Worm (Caenorhabditis elegans) whole organism, L4 larva: ENCODE data around the gene dot-1.5.

Experiments used
- F10B5.3 ChIP-seq: sonication (generic microtip); optimal IDR thresholded peaks from 2 replicates; lab custom pipeline; 2016; ENCODE audit warnings: mild to moderate bottlenecking, missing genetic modification characterization, missing compliant biosample characterization
- F26F4.8 ChIP-seq: fragments of 200-800 bp; sonication (Bioruptor generic); conservative IDR thresholded peaks from 2 replicates; pipeline ENCODE4 v1.3.6; 2022; ENCODE audit warnings: missing genetic modification characterization, missing compliant biosample characterization
- F44E2.7 ChIP-seq: fragments of 200-800 bp; sonication (Bioruptor generic); IDR thresholded peaks from 2 replicates; pipeline ENCODE4 v2.1.2; 2022; ENCODE audit warnings: missing genetic modification characterization, missing compliant biosample characterization
- F49E8.2 ChIP-seq: sonication (generic microtip); optimal IDR thresholded peaks from 2 replicates; lab custom pipeline; 2016; ENCODE audit warnings: missing compliant biosample characterization, mild to moderate bottlenecking, missing genetic modification characterization, borderline replicate concordance
- T20F7.1 ChIP-seq: fragments of 200-800 bp; sonication (Bioruptor generic); optimal IDR thresholded peaks from 2 replicates; lab custom pipeline; 2018; ENCODE audit warnings: mild to moderate bottlenecking, missing genetic modification characterization, missing compliant biosample characterization
- T26A8.4 ChIP-seq: fragments of 200-800 bp; sonication (Bioruptor generic); IDR thresholded peaks from 2 replicates; pipeline ENCODE4 v1.3.6; 2022; ENCODE audit warnings: missing genetic modification characterization, missing compliant biosample characterization
- Y105C5A.15 ChIP-seq: fragments of 200-800 bp; sonication (Bioruptor generic); IDR thresholded peaks from 2 replicates; pipeline ENCODE4 v1.3.6; 2022; ENCODE audit warnings: missing genetic modification characterization, missing compliant biosample characterization
- ZK337.2 ChIP-seq: fragments of 200-800 bp; sonication (Bioruptor generic); IDR thresholded peaks from 2 replicates; pipeline ENCODE4 v1.3.6; 2022; ENCODE audit warnings: missing genetic modification reagents, missing genetic modification characterization, missing compliant biosample characterization
- aha-1 ChIP-seq: fragments of 150-350 bp; peaks from one replicate; lab custom pipeline; 2014; ENCODE audit warnings: missing biosample characterization, missing genetic modification characterization
- aly-2 ChIP-seq: sonication (generic microtip); optimal IDR thresholded peaks from 2 replicates; lab custom pipeline; 2018; ENCODE audit warnings: missing biosample characterization, missing genetic modification characterization
- arid-1 ChIP-seq: fragments of 200-800 bp; sonication (Bioruptor generic); conservative IDR thresholded peaks from 2 replicates; pipeline ENCODE4 v1.3.6; 2022; ENCODE audit warnings: missing genetic modification reagents, missing genetic modification characterization, missing compliant biosample characterization
- attf-4 ChIP-seq: sonication (generic microtip); optimal IDR thresholded peaks from 3 replicates; lab custom pipeline; 2017; ENCODE audit warnings: missing biosample characterization, missing genetic modification characterization
- ceh-20 ChIP-seq: fragments of 200-800 bp; sonication (Bioruptor generic); IDR thresholded peaks from 2 replicates; pipeline ENCODE4 v1.3.6; 2022; ENCODE audit warnings: missing genetic modification reagents, missing genetic modification characterization, missing compliant biosample characterization
- ceh-32 ChIP-seq: sonication (generic microtip); optimal IDR thresholded peaks from 2 replicates; lab custom pipeline; 2016; ENCODE audit warnings: mild to moderate bottlenecking, missing genetic modification characterization, missing compliant biosample characterization; ENCODE audit not compliant: poor library complexity
- ces-1 ChIP-seq: fragments of 150-350 bp; sonication (generic microtip); optimal IDR thresholded peaks from 4 replicates; lab custom pipeline; 2014; ENCODE audit warnings: missing biosample characterization, missing genetic modification reagents, missing genetic modification characterization
- daf-12 ChIP-seq: fragments of 150-350 bp; optimal IDR thresholded peaks from 2 replicates; lab custom pipeline; 2014; ENCODE audit warnings: missing biosample characterization, missing genetic modification reagents, missing genetic modification characterization
- daf-16 ChIP-seq, 3 experiments: sonication (generic microtip); optimal IDR thresholded peaks; 2 replicates each; lab custom pipeline; 2016 to 2017; ENCODE audit warnings: missing genetic modification characterization in 3 of 3, missing genetic modification reagents in 3 of 3, mild to moderate bottlenecking in 2 of 3, missing compliant biosample characterization in 2 of 3, missing biosample characterization in 1 of 3, moderate library complexity in 1 of 3
- daf-19 ChIP-seq: fragments of 200-800 bp; sonication (Bioruptor generic); conservative IDR thresholded peaks from 2 replicates; pipeline ENCODE4 v1.3.6; 2022; ENCODE audit warnings: missing genetic modification characterization, missing compliant biosample characterization
- daf-8 ChIP-seq: fragments of 200-800 bp; sonication (Bioruptor generic); IDR thresholded peaks from 2 replicates; pipeline ENCODE4 v1.3.6; 2022; ENCODE audit warnings: missing genetic modification characterization, missing compliant biosample characterization
- dpl-1 ChIP-seq: fragments of 150-350 bp; optimal IDR thresholded peaks from 2 replicates; lab custom pipeline; 2014; ENCODE audit warnings: missing biosample characterization, missing genetic modification reagents, missing genetic modification characterization
- duxl-1 ChIP-seq: sonication (generic microtip); optimal IDR thresholded peaks from 2 replicates; lab custom pipeline; 2016; ENCODE audit warnings: mild to moderate bottlenecking, missing genetic modification characterization, moderate library complexity, missing compliant biosample characterization; ENCODE audit not compliant: poor library complexity
- hif-1 ChIP-seq, 2 experiments: sonication (generic microtip); optimal IDR thresholded peaks; 2 replicates each; lab custom pipeline; 2016 to 2017; ENCODE audit warnings: missing compliant biosample characterization in 2 of 2, missing genetic modification characterization in 2 of 2, missing genetic modification reagents in 2 of 2, missing genotype in 2 of 2, mild to moderate bottlenecking in 1 of 2
- hlh-30 ChIP-seq: sonication (generic microtip); optimal IDR thresholded peaks from 2 replicates; lab custom pipeline; 2017; ENCODE audit warnings: antibody characterized with exemption, mild to moderate bottlenecking, missing genetic modification characterization, missing compliant biosample characterization; ENCODE audit not compliant: insufficient read depth
- hmg-1.1 ChIP-seq: fragments of 200-800 bp; sonication (Bioruptor generic); IDR thresholded peaks from 2 replicates; pipeline ENCODE4 v1.3.6; 2022; ENCODE audit warnings: missing genetic modification reagents, missing genetic modification characterization, missing compliant biosample characterization
- lin-1 ChIP-seq: fragments of 200-800 bp; sonication (Bioruptor generic); IDR thresholded peaks from 2 replicates; pipeline ENCODE4 v1.3.6; 2022; ENCODE audit warnings: missing genetic modification reagents, missing genetic modification characterization, missing compliant biosample characterization
- lin-13 ChIP-seq: fragments of 150-350 bp; optimal IDR thresholded peaks from 2 replicates; lab custom pipeline; 2014; ENCODE audit warnings: missing biosample characterization, missing genetic modification reagents, missing genetic modification characterization
- lin-38 ChIP-seq: fragments of 200-800 bp; sonication (Bioruptor generic); IDR thresholded peaks from 2 replicates; pipeline ENCODE4 v1.3.6; 2022; ENCODE audit warnings: missing genetic modification reagents, missing genetic modification characterization, missing compliant biosample characterization
- lin-39 ChIP-seq: fragments of 150-350 bp; optimal IDR thresholded peaks from 2 replicates; lab custom pipeline; 2014; ENCODE audit warnings: missing biosample characterization, missing genetic modification reagents, missing genetic modification characterization
- mdl-1 ChIP-seq, 2 experiments: fragments of 150-350 bp in 1 of 2; sonication (generic microtip) in 1 of 2; optimal IDR thresholded peaks; 2 replicates each; lab custom pipeline; 2014 to 2017; ENCODE audit warnings: missing biosample characterization in 2 of 2, missing genetic modification characterization in 2 of 2
- mxl-3 ChIP-seq: fragments of 200-800 bp; sonication (Bioruptor generic); optimal IDR thresholded peaks from 2 replicates; lab custom pipeline; 2018; ENCODE audit warnings: mild to moderate bottlenecking, missing genetic modification characterization, missing compliant biosample characterization
- nhr-237 ChIP-seq: sonication (generic microtip); optimal IDR thresholded peaks from 2 replicates; lab custom pipeline; 2017; ENCODE audit warnings: missing biosample characterization, missing genetic modification characterization
- nhr-28 ChIP-seq: fragments of 150-350 bp; optimal IDR thresholded peaks from 2 replicates; lab custom pipeline; 2014; ENCODE audit warnings: missing biosample characterization, missing genetic modification characterization
- nhr-6 ChIP-seq: fragments of 150-350 bp; optimal IDR thresholded peaks from 2 replicates; lab custom pipeline; 2014; ENCODE audit warnings: missing biosample characterization, missing genetic modification characterization
- nhr-77 ChIP-seq: fragments of 150-350 bp; optimal IDR thresholded peaks from 2 replicates; lab custom pipeline; 2014; ENCODE audit warnings: missing biosample characterization, missing genetic modification characterization
- pha-4 ChIP-seq, 2 experiments: fragments of 150-350 bp in 1 of 2; fragments of 200-800 bp in 1 of 2; sonication (Bioruptor generic) in 1 of 2; IDR thresholded peaks in 1 of 2; optimal IDR thresholded peaks in 1 of 2; 2 replicates each; pipeline versions ENCODE4 v1.3.6 to Lab custom; 2014 to 2022; ENCODE audit warnings: missing genetic modification characterization in 2 of 2, missing genetic modification reagents in 2 of 2, missing biosample characterization in 1 of 2, missing compliant biosample characterization in 1 of 2
- rbr-2 ChIP-seq: sonication (generic microtip); optimal IDR thresholded peaks from 2 replicates; lab custom pipeline; 2016; ENCODE audit warnings: missing genotype, missing genetic modification characterization, missing compliant biosample characterization
- set-16 ChIP-seq: fragments of 200-800 bp; sonication (Bioruptor generic); IDR thresholded peaks from 2 replicates; pipeline ENCODE4 v1.3.6; 2022; ENCODE audit warnings: missing genetic modification reagents, missing genetic modification characterization, missing compliant biosample characterization
- spr-1 ChIP-seq: sonication (generic microtip); optimal IDR thresholded peaks from 2 replicates; lab custom pipeline; 2016; ENCODE audit warnings: mild to moderate bottlenecking, missing genetic modification characterization, missing compliant biosample characterization
- tra-1 ChIP-seq: fragments of 200-800 bp; sonication (Bioruptor generic); IDR thresholded peaks from 2 replicates; pipeline ENCODE4 v1.3.6; 2022; ENCODE audit warnings: missing genetic modification reagents, missing genetic modification characterization, missing compliant biosample characterization
- unc-39 ChIP-seq: sonication (generic microtip); optimal IDR thresholded peaks from 2 replicates; lab custom pipeline; 2017; ENCODE audit warnings: missing biosample characterization, missing genetic modification characterization
- unc-62 ChIP-seq, 3 experiments: fragments of 150-350 bp in 1 of 3; sonication (generic microtip); optimal IDR thresholded peaks in 2 of 3; peaks in 1 of 3; 1 replicate in 1 of 3; 2 replicates in 2 of 3; lab custom pipeline; 2014 to 2017; ENCODE audit warnings: missing biosample characterization in 3 of 3, missing genetic modification characterization in 3 of 3, missing genetic modification reagents in 3 of 3, missing genotype in 1 of 3
- vab-7 ChIP-seq: fragments of 200-800 bp; sonication (Bioruptor generic); IDR thresholded peaks from 2 replicates; pipeline ENCODE4 v1.3.6; 2022; ENCODE audit warnings: missing genetic modification reagents, missing genetic modification characterization, missing compliant biosample characterization
- ztf-7 ChIP-seq: fragments of 150-350 bp; optimal IDR thresholded peaks from 2 replicates; lab custom pipeline; 2014; ENCODE audit warnings: missing biosample characterization, missing genetic modification characterization

dot-1.5 gene

ce11 chrX:1962273-1962672, 45.0 kb downstream of the dot-1.5 start, which contains the start of gene F52D2.7:
Gene F52D2.7 (plus strand): TSS chrX:1962573.
- TF ChIP-seq F10B5.3 (tag; lab: Kevin White, UChicago) (no peak), Y105C5A.15 (no peak), tra-1 (GFP tag; lab: Robert Waterston, UW) (no peak), F49E8.2 (tag; lab: Kevin White, UChicago) (no peak), ceh-20 (no peak), lin-1 (GFP tag; lab: Robert Waterston, UW) (no peak), vab-7 (GFP tag; lab: Robert Waterston, UW) (no peak), ces-1 (no peak), hmg-1.1 (GFP tag; lab: Robert Waterston, UW) (no peak), lin-13 (no peak), pha-4 (GFP tag; IDR thresholded peaks at IDR 0.05; lab: Robert Waterston, UW) (no peak), pha-4 (tag; optimal IDR thresholded peaks at IDR 0.05; lab: Kevin White, UChicago) (no peak), T20F7.1 (GFP tag; lab: Kevin White, UChicago) (no peak), F44E2.7 (GFP tag; lab: Robert Waterston, UW) (no peak), arid-1 (GFP tag; lab: Robert Waterston, UW) (no peak), hif-1 (tag; optimal IDR thresholded peaks at IDR 0.05; lab: Kevin White, UChicago) (no peak), daf-12 (tag; lab: Kevin White, UChicago) (no peak), nhr-28 (tag; lab: Kevin White, UChicago) (no peak)

- TF ChIP-seq daf-19 (GFP tag; lab: Robert Waterston, UW) (no peak), set-16 (GFP tag; lab: Robert Waterston, UW) (peak; percentile 74), daf-16 (GFP tag; optimal IDR thresholded peaks at IDR 0.05; lab: Kevin White, UChicago) (no peak), daf-16 (tag; optimal IDR thresholded peaks at IDR 0.05; lab: Kevin White, UChicago) (no peak), unc-62 (GFP tag; optimal IDR thresholded peaks at IDR 0.05 in 1 of 2; lab: Kevin White, UChicago) (peak in 1 of 2 experiments; percentile 19), unc-62 (tag; optimal IDR thresholded peaks at IDR 0.05; lab: Kevin White, UChicago) (no peak), F26F4.8 (GFP tag; lab: Robert Waterston, UW) (no peak), attf-4 (tag; lab: Kevin White, UChicago) (no peak), lin-39 (tag; lab: Kevin White, UChicago) (no peak), nhr-237 (no peak), aha-1 (peak; percentile 28), spr-1 (tag; lab: Kevin White, UChicago) (no peak), T26A8.4 (GFP tag; lab: Robert Waterston, UW) (no peak), mxl-3 (GFP tag; lab: Kevin White, UChicago) (no peak), lin-38 (no peak), F10B5.3 (tag; lab: Kevin White, UChicago) (no peak), ZK337.2 (GFP tag; lab: Robert Waterston, UW) (no peak), ztf-7 (tag; lab: Kevin White, UChicago) (no peak), aly-2 (tag; lab: Kevin White, UChicago) (no peak), hlh-30 (tag; lab: Kevin White, UChicago) (no peak)
- TF ChIP-seq, all 104 proteins: peak for 3
Observed at ce11 chrX:1964411-1964810, 47.1 kb downstream of the dot-1.5 start.

- TF ChIP-seq nhr-6 (tag; lab: Kevin White, UChicago) (peak; percentile 6), hmg-1.1 (GFP tag; lab: Robert Waterston, UW) (peak; percentile 68), unc-39 (tag; lab: Kevin White, UChicago) (no peak), F26F4.8 (GFP tag; lab: Robert Waterston, UW) (no peak), lin-1 (GFP tag; lab: Robert Waterston, UW) (no peak), hif-1 (tag; optimal IDR thresholded peaks at IDR 0.05; lab: Kevin White, UChicago) (no peak), aha-1 (peak; percentile 93), rbr-2 (peak; percentile 1), nhr-28 (tag; lab: Kevin White, UChicago) (peak; percentile 14), mdl-1 (tag; optimal IDR thresholded peaks at IDR 0.05; lab: Kevin White, UChicago) (peak in 1 of 2 experiments; percentile 37), duxl-1 (peak; percentile 95), nhr-77 (no peak), ceh-32 (tag; lab: Kevin White, UChicago) (no peak), daf-8 (no peak), dpl-1 (GFP tag; lab: Kevin White, UChicago) (peak; percentile 50), hlh-30 (tag; lab: Kevin White, UChicago) (peak; percentile 55)
Observed at ce11 chrX:1964828-1965227, 47.6 kb downstream of the dot-1.5 start.
